Fruit fly (Drosophila melanogaster): ENCODE data around the gene Spn77Bb.

The Spn77Bb gene

DNA sequence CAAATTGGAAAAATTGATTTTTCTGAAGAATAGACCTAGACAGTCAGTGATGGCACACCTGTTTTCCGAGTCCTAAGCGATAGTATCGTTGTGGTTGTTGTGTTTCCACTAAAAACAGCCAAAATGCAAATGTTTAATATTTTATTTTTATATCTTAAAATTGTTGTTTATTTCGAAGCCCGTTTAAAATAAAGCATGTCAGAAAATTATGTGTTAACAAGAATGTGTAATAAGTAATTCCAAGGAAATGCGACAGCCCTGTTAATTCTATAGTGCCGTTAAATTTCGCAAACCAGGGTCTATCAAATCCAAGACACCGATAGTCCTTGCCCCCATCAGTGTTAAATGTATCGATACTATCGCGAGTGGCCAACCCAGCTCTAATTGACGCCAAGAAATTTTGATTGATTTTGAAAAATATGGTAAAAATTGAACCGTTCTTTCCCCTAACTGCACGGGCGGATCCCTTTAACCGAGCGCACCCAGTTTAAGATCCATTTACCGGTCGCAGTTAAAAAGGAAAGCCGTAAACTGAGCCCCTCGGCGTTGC, 18.6 kb upstream of the Spn77Bb start, which contains the start of gene Pex23 (continued):
- TF ChIP-seq vri (GFP tag; optimal IDR thresholded peaks at IDR 0.05) = no peak
- no peak for TF ChIP-seq fd85E (GFP tag; optimal IDR thresholded peaks at IDR 0.05)
- TF ChIP-seq Hr38 (GFP tag; optimal IDR thresholded peaks at IDR 0.05) = no peak
- TF ChIP-seq CG6276 (GFP tag; optimal IDR thresholded peaks at IDR 0.05) = no peak
- no peak for TF ChIP-seq CG9139 (GFP tag; optimal IDR thresholded peaks at IDR 0.05)
- TF ChIP-seq CG6792 (GFP tag; optimal IDR thresholded peaks at IDR 0.05) = peak; percentile 46
- TF ChIP-seq Sox102F (GFP tag; optimal IDR thresholded peaks at IDR 0.05) = peak; percentile 62
- TF ChIP-seq fkh (GFP tag; optimal IDR thresholded peaks at IDR 0.05) = no peak
- TF ChIP-seq Blimp-1 (GFP tag; optimal IDR thresholded peaks at IDR 0.05) = no peak
- TF ChIP-seq Sox14 (GFP tag; optimal IDR thresholded peaks at IDR 0.05) = no peak
- TF ChIP-seq Eip93F (GFP tag; optimal IDR thresholded peaks at IDR 0.05) = peak; percentile 9
- no peak for TF ChIP-seq CG34406 (GFP tag; optimal IDR thresholded peaks at IDR 0.05)
- TF ChIP-seq CG8319 (GFP tag; optimal IDR thresholded peaks at IDR 0.05) = peak; percentile 15
- no peak for TF ChIP-seq CG6854 (GFP tag; optimal IDR thresholded peaks at IDR 0.05)
- TF ChIP-seq CG6163 (GFP tag; IDR thresholded peaks at IDR 0.05) = peak; percentile 76
- peak; percentile 37 for TF ChIP-seq Lpt (GFP tag; optimal IDR thresholded peaks at IDR 0.05)
- peak; percentile 70 for TF ChIP-seq achi (GFP tag; optimal IDR thresholded peaks at IDR 0.05)
- TF ChIP-seq CG10631 (GFP tag; optimal IDR thresholded peaks at IDR 0.05) = peak; percentile 83
- peak; percentile 70 for TF ChIP-seq CG3032 (tag; optimal IDR thresholded peaks at IDR 0.05)

DNA sequence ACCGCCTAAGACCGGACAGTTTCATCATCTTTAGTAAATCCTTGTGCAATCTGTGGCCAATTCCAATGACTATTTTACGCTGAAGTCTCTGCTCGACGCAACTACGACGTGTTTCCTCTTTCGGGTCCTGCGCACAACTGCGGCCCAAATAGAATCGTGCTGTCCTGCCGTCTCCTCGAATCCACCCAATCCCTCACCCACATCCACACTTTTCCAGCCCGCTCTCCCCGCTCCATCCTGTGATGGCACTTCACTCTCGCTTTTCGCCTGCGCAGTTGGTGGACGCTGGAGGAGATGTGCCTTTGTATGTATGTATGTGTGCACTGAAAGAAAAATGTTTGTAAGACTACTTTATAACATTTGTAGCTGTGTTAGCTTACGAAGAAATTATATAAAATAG, 14.6 kb upstream of the Spn77Bb start, which contains the start of gene CG32225:
CG32225 (minus strand) TSS at position 142 of the 400 bp plus-strand sequence.
- TF ChIP-seq Hr4 (GFP tag; optimal IDR thresholded peaks at IDR 0.05) = peak; percentile 6
- TF ChIP-seq Eip78C (GFP tag) = peak; percentile 47
- no peak for TF ChIP-seq Met (GFP tag; optimal IDR thresholded peaks at IDR 0.05)
- peak; percentile 31 for TF ChIP-seq CG7368 (GFP tag; optimal IDR thresholded peaks at IDR 0.05)

dm6 chr3L:20309354-20309753, 11.4 kb upstream of the Spn77Bb start, which contains the start of gene polo:
Gene polo, plus strand, starts transcription at chr3L:20309654.
- TF ChIP-seq CG9139 (GFP tag; optimal IDR thresholded peaks at IDR 0.05) = no peak
- no peak for TF ChIP-seq Met (GFP tag; optimal IDR thresholded peaks at IDR 0.05)
- TF ChIP-seq Hr39 (GFP tag; optimal IDR thresholded peaks at IDR 0.05) = no peak
- TF ChIP-seq CG8319 (GFP tag; optimal IDR thresholded peaks at IDR 0.05) = no peak
- no peak for TF ChIP-seq CG1621 (tag; optimal IDR thresholded peaks at IDR 0.05)
- TF ChIP-seq svp (GFP tag) = no peak

- TF ChIP-seq CG34406 (GFP tag; optimal IDR thresholded peaks at IDR 0.05) = no peak
- TF ChIP-seq esn (GFP tag; optimal IDR thresholded peaks at IDR 0.05) = peak; percentile 33
- peak; percentile 19 for TF ChIP-seq lz (GFP tag; optimal IDR thresholded peaks at IDR 0.05)
- peak; percentile 47 for TF ChIP-seq Sox14 (GFP tag; optimal IDR thresholded peaks at IDR 0.05)
- TF ChIP-seq Blimp-1 (GFP tag; optimal IDR thresholded peaks at IDR 0.05) = no peak
- TF ChIP-seq CG31627 (GFP tag; optimal IDR thresholded peaks at IDR 0.05) = peak; percentile 27
- peak; percentile 23 for TF ChIP-seq topi (GFP tag; optimal IDR thresholded peaks at IDR 0.05)
- peak; percentile 36 for TF ChIP-seq cyc (GFP tag; optimal IDR thresholded peaks at IDR 0.05)
- TF ChIP-seq Eip78C (GFP tag) = peak; percentile 61
- no peak for TF ChIP-seq Hr39 (GFP tag; optimal IDR thresholded peaks at IDR 0.05)
- TF ChIP-seq Eip93F (GFP tag; optimal IDR thresholded peaks at IDR 0.05) = no peak
- TF ChIP-seq CG3032 (tag; optimal IDR thresholded peaks at IDR 0.05) = peak; percentile 11
- TF ChIP-seq CG1621 (tag; optimal IDR thresholded peaks at IDR 0.05) = peak; percentile 80
- peak; percentile 63 for TF ChIP-seq achi (GFP tag; optimal IDR thresholded peaks at IDR 0.05)
Measured at dm6 chr3L:20309758-20310733, 10.7 kb upstream of the Spn77Bb start.

dm6 chr3L:20313469-20313868, 7.3 kb upstream of the Spn77Bb start, which contains the start of gene alphaSnap:
Gene alphaSnap, plus strand, starts transcription at chr3L:20313632.
- no peak for TF ChIP-seq pdm3 (GFP tag; optimal IDR thresholded peaks at IDR 0.05)
- TF ChIP-seq esn (GFP tag; optimal IDR thresholded peaks at IDR 0.05) = peak; percentile 51
- no peak for TF ChIP-seq CG10669 (GFP tag; optimal IDR thresholded peaks at IDR 0.05)
- no peak for TF ChIP-seq Eip93F (GFP tag; optimal IDR thresholded peaks at IDR 0.05)
- TF ChIP-seq ss (GFP tag; optimal IDR thresholded peaks at IDR 0.05) = peak in 1 of 2 experiments; percentile 5
- peak; percentile 19 for TF ChIP-seq dsx (GFP tag; optimal IDR thresholded peaks at IDR 0.05; ENCODE audit: poor library complexity, severe bottlenecking)
- no peak for TF ChIP-seq CG15336 (GFP tag; IDR thresholded peaks at IDR 0.05)
- TF ChIP-seq Sox14 (GFP tag; optimal IDR thresholded peaks at IDR 0.05) = peak; percentile 46
- TF ChIP-seq topi (GFP tag; optimal IDR thresholded peaks at IDR 0.05) = peak; percentile 35
- TF ChIP-seq acj6 (GFP tag; optimal IDR thresholded peaks at IDR 0.05) = no peak
- no peak for TF ChIP-seq Smox (GFP tag; optimal IDR thresholded peaks at IDR 0.05)
- TF ChIP-seq Gug (GFP tag; IDR thresholded peaks at IDR 0.05) = no peak
- TF ChIP-seq Blimp-1 (GFP tag; optimal IDR thresholded peaks at IDR 0.05) = no peak
- peak; percentile 29 for TF ChIP-seq CG31627 (GFP tag; optimal IDR thresholded peaks at IDR 0.05)
- TF ChIP-seq salr (GFP tag; optimal IDR thresholded peaks at IDR 0.05) = no peak
